Fruit fly (Drosophila melanogaster) Kc167 (cell line): ENCODE results near the gene Dscam2.

Experiments used
- Myc ChIP-seq: fragments of >200 bp; optimal IDR thresholded peaks from 2 replicates; lab custom pipeline; 2017; ENCODE audit warnings: missing external identifiers
- Sin3A ChIP-seq: fragments of >200 bp; optimal IDR thresholded peaks from 2 replicates; lab custom pipeline; 2018; ENCODE audit warnings: missing external identifiers
- h ChIP-seq: fragments of >200 bp; optimal IDR thresholded peaks from 3 replicates; lab custom pipeline; 2018; ENCODE audit warnings: missing external identifiers
- insv ChIP-seq: fragments of >200 bp; optimal IDR thresholded peaks from 3 replicates; lab custom pipeline; 2018; ENCODE audit warnings: missing external identifiers
- psq ChIP-seq: fragments of >200 bp; optimal IDR thresholded peaks from 2 replicates; lab custom pipeline; 2017; ENCODE audit warnings: missing external identifiers
- ttk ChIP-seq: sonication (Bioruptor generic); optimal IDR thresholded peaks from 2 replicates; lab custom pipeline; 2017; ENCODE audit warnings: missing external identifiers

Gene Dscam2

dm6 chr3L:7133699-7134655 lies 55.8 kb downstream of the Dscam2 start, which contains the start of gene melt:
TSS of gene melt (plus strand) at chr3L:7134516.
- no peak for TF ChIP-seq h (lab: Kevin White, UChicago)
- TF ChIP-seq ttk (lab: Kevin White, UChicago): no peak
- no peak for TF ChIP-seq insv (lab: Kevin White, UChicago)
- TF ChIP-seq Myc (lab: Kevin White, UChicago): no peak
- TF ChIP-seq Sin3A (lab: Kevin White, UChicago): no peak
- TF ChIP-seq psq (lab: Kevin White, UChicago): no peak

dm6 chr3L:7132593-7132992 lies 57.1 kb downstream of the Dscam2 start:
- TF ChIP-seq Myc (lab: Kevin White, UChicago) (no peak), ttk (lab: Kevin White, UChicago) (no peak), psq (lab: Kevin White, UChicago) (no peak), insv (lab: Kevin White, UChicago) (no peak), h (lab: Kevin White, UChicago) (no peak), Sin3A (lab: Kevin White, UChicago) (no peak)

dm6 chr3L:7131447-7131983 lies 58.2 kb downstream of the Dscam2 start, which contains the start of gene Acbp2:
TSS of gene Acbp2 (plus strand) at chr3L:7131863.
- TF ChIP-seq ttk (lab: Kevin White, UChicago) (no peak), Sin3A (lab: Kevin White, UChicago) (no peak), Myc (lab: Kevin White, UChicago) (no peak), psq (lab: Kevin White, UChicago) (no peak), insv (lab: Kevin White, UChicago) (no peak), h (lab: Kevin White, UChicago) (no peak)

dm6 chr3L:7130574-7130973 lies 59.2 kb downstream of the Dscam2 start, which contains the start of gene Acbp3:
TSS of gene Acbp3 (plus strand) at chr3L:7130874.
- TF ChIP-seq insv (lab: Kevin White, UChicago) (no peak), psq (lab: Kevin White, UChicago) (no peak), Sin3A (lab: Kevin White, UChicago) (no peak), Myc (lab: Kevin White, UChicago) (no peak), ttk (lab: Kevin White, UChicago) (no peak), h (lab: Kevin White, UChicago) (no peak)

dm6 chr3L:7128214-7129008 lies 61.3 kb downstream of the Dscam2 start, which contains the start of the genes Acbp4 and Acbp6:
TSS of gene Acbp4 (minus strand) at chr3L:7128264.
TSS of gene Acbp6 (plus strand) at chr3L:7128903.
- TF ChIP-seq insv (lab: Kevin White, UChicago): no peak
- TF ChIP-seq psq (lab: Kevin White, UChicago): no peak
- TF ChIP-seq h (lab: Kevin White, UChicago): no peak
- TF ChIP-seq ttk (lab: Kevin White, UChicago): no peak
- TF ChIP-seq Sin3A (lab: Kevin White, UChicago): no peak
- no peak for TF ChIP-seq Myc (lab: Kevin White, UChicago)

dm6 chr3L:7125289-7125955 lies 64.3 kb downstream of the Dscam2 start, which contains the start of the genes msl-3 and BBS1:
TSS of gene msl-3 (minus strand) at chr3L:7125533.
TSS of gene BBS1 (plus strand) at chr3L:7125905.
- TF ChIP-seq Myc (lab: Kevin White, UChicago) (no peak), insv (lab: Kevin White, UChicago) (no peak), Sin3A (lab: Kevin White, UChicago) (no peak), psq (lab: Kevin White, UChicago) (no peak)

dm6 chr3L:7122136-7122535 lies 67.6 kb downstream of the Dscam2 start:
- TF ChIP-seq ttk (lab: Kevin White, UChicago): no peak
- TF ChIP-seq psq (lab: Kevin White, UChicago): no peak
- no peak for TF ChIP-seq h (lab: Kevin White, UChicago)
- no peak for TF ChIP-seq Myc (lab: Kevin White, UChicago)
- TF ChIP-seq Sin3A (lab: Kevin White, UChicago): no peak
- TF ChIP-seq insv (lab: Kevin White, UChicago): no peak

dm6 chr3L:7115944-7116343 lies 73.8 kb downstream of the Dscam2 start:
- no peak for TF ChIP-seq h (lab: Kevin White, UChicago)
- TF ChIP-seq Myc (lab: Kevin White, UChicago): no peak
- no peak for TF ChIP-seq insv (lab: Kevin White, UChicago)
- no peak for TF ChIP-seq psq (lab: Kevin White, UChicago)
- no peak for TF ChIP-seq Sin3A (lab: Kevin White, UChicago)
- TF ChIP-seq ttk (lab: Kevin White, UChicago): no peak

dm6 chr3L:7113010-7113409 lies 76.7 kb downstream of the Dscam2 start:
- TF ChIP-seq ttk (lab: Kevin White, UChicago) (no peak), h (lab: Kevin White, UChicago) (no peak), Myc (lab: Kevin White, UChicago) (no peak), insv (lab: Kevin White, UChicago) (no peak), Sin3A (lab: Kevin White, UChicago) (no peak), psq (lab: Kevin White, UChicago) (no peak)
